Fruit fly (Drosophila melanogaster) whole organism, prepupa: ENCODE results near the gene CG9021.
A peak's percentile ranks its signal among the peaks of the same experiment; 100 is the strongest.

ENCODE experiments used
- CG10669 ChIP-seq: fragments of 200-800 bp; sonication (Bioruptor generic); optimal IDR thresholded peaks from 3 replicates; lab custom pipeline; 2018; ENCODE audit warnings: missing biosample characterization, mild to moderate bottlenecking, missing genetic modification characterization, moderate library complexity
- CG11294 ChIP-seq: fragments of 200-800 bp; sonication (Bioruptor generic); IDR thresholded peaks from 2 replicates; pipeline ENCODE4 v1.3.6; 2022; ENCODE audit warnings: missing biosample characterization, missing genetic modification characterization
- CG11902 ChIP-seq: fragments of 200-800 bp; sonication (Bioruptor generic); optimal IDR thresholded peaks from 3 replicates; lab custom pipeline; 2016; ENCODE audit warnings: missing biosample characterization, missing genetic modification characterization
- CG1621 ChIP-seq: fragments of 200-800 bp; sonication (Bioruptor generic); optimal IDR thresholded peaks from 3 replicates; lab custom pipeline; 2018; ENCODE audit warnings: missing biosample characterization, mild to moderate bottlenecking, missing genetic modification characterization
- CG16779 ChIP-seq: fragments of 200-800 bp; sonication (Bioruptor generic); optimal IDR thresholded peaks from 3 replicates; lab custom pipeline; 2017; ENCODE audit warnings: missing biosample characterization, mild to moderate bottlenecking, missing genetic modification characterization
- CG31627 ChIP-seq: fragments of 200-800 bp; sonication (Bioruptor generic); optimal IDR thresholded peaks from 3 replicates; lab custom pipeline; 2016; ENCODE audit warnings: missing biosample characterization, missing genetic modification characterization
- CG32006 ChIP-seq: fragments of 200-800 bp; sonication (Bioruptor generic); optimal IDR thresholded peaks from 3 replicates; lab custom pipeline; 2017; ENCODE audit warnings: missing biosample characterization, mild to moderate bottlenecking, missing genetic modification characterization
- CG3919 ChIP-seq: fragments of 200-800 bp; sonication (Bioruptor generic); optimal IDR thresholded peaks from 3 replicates; lab custom pipeline; 2016; ENCODE audit warnings: missing biosample characterization, missing genetic modification characterization
- CG6276 ChIP-seq: fragments of 200-800 bp; sonication (Bioruptor generic); optimal IDR thresholded peaks from 2 replicates; lab custom pipeline; 2017; ENCODE audit warnings: missing biosample characterization, mild to moderate bottlenecking, missing genetic modification characterization
- CG6792 ChIP-seq: fragments of 200-800 bp; sonication (Bioruptor generic); optimal IDR thresholded peaks from 3 replicates; lab custom pipeline; 2016; ENCODE audit warnings: missing biosample characterization, missing genetic modification characterization
- CG6808 ChIP-seq: fragments of 200-800 bp; sonication (Bioruptor generic); optimal IDR thresholded peaks from 3 replicates; lab custom pipeline; 2017; ENCODE audit warnings: missing biosample characterization, missing genetic modification characterization, mild to moderate bottlenecking, moderate library complexity, missing genetic modification reagents
- CG6854 ChIP-seq: fragments of 200-800 bp; sonication (Bioruptor generic); optimal IDR thresholded peaks from 2 replicates; lab custom pipeline; 2017; ENCODE audit warnings: missing biosample characterization, mild to moderate bottlenecking, missing genetic modification characterization
- CG7368 ChIP-seq: fragments of 200-800 bp; sonication (Bioruptor generic); optimal IDR thresholded peaks from 3 replicates; lab custom pipeline; 2016; ENCODE audit warnings: missing biosample characterization, missing genetic modification characterization
- CG8119 ChIP-seq: fragments of 200-800 bp; sonication (Bioruptor generic); IDR thresholded peaks from 3 replicates; pipeline ENCODE4 v1.3.6; 2022; ENCODE audit warnings: missing biosample characterization, missing genetic modification characterization
- CG8319 ChIP-seq: fragments of 200-800 bp; sonication (Bioruptor generic); optimal IDR thresholded peaks from 3 replicates; lab custom pipeline; 2016; ENCODE audit warnings: missing biosample characterization, missing genetic modification characterization
- CG8632 ChIP-seq: fragments of 200-800 bp; sonication (Bioruptor generic); optimal IDR thresholded peaks from 3 replicates; lab custom pipeline; 2016; ENCODE audit warnings: missing biosample characterization, missing genetic modification characterization
- CG9139 ChIP-seq: fragments of 200-800 bp; sonication (Bioruptor generic); optimal IDR thresholded peaks from 3 replicates; lab custom pipeline; 2017; ENCODE audit warnings: missing biosample characterization, mild to moderate bottlenecking, missing genetic modification characterization
- Eip75B ChIP-seq: fragments of 200-800 bp; sonication (Bioruptor generic); optimal IDR thresholded peaks from 3 replicates; lab custom pipeline; 2016; ENCODE audit warnings: missing biosample characterization, missing genetic modification characterization
- Eip93F ChIP-seq: fragments of 200-800 bp; sonication (Bioruptor generic); optimal IDR thresholded peaks from 2 replicates; lab custom pipeline; 2016; ENCODE audit warnings: missing biosample characterization, mild to moderate bottlenecking, missing genetic modification characterization
- Ets21C ChIP-seq: fragments of 200-800 bp; sonication (Bioruptor generic); optimal IDR thresholded peaks from 3 replicates; lab custom pipeline; 2016; ENCODE audit warnings: missing biosample characterization, missing genetic modification characterization
- Ets96B ChIP-seq: fragments of 200-800 bp; optimal IDR thresholded peaks from 2 replicates; lab custom pipeline; 2019; ENCODE audit warnings: missing biosample characterization, mild to moderate bottlenecking, missing genetic modification characterization, moderate library complexity
- Gug ChIP-seq: fragments of 200-800 bp; sonication (Bioruptor generic); IDR thresholded peaks from 2 replicates; pipeline ENCODE4 v1.3.6; 2022; ENCODE audit warnings: missing biosample characterization, missing genetic modification characterization
- Hr39 ChIP-seq: fragments of 200-800 bp; sonication (Bioruptor generic); optimal IDR thresholded peaks from 2 replicates; lab custom pipeline; 2016; ENCODE audit warnings: missing biosample characterization, missing genetic modification characterization
- Met ChIP-seq: fragments of 200-800 bp; sonication (Bioruptor generic); optimal IDR thresholded peaks from 3 replicates; lab custom pipeline; 2016; ENCODE audit warnings: missing biosample characterization, missing genetic modification characterization
- Smox ChIP-seq: fragments of 200-800 bp; sonication (Bioruptor generic); optimal IDR thresholded peaks from 3 replicates; lab custom pipeline; 2016; ENCODE audit warnings: missing biosample characterization, missing genetic modification characterization
- Sox15 ChIP-seq: fragments of 200-800 bp; sonication (Bioruptor generic); optimal IDR thresholded peaks from 3 replicates; lab custom pipeline; 2016; ENCODE audit warnings: missing biosample characterization, missing genetic modification characterization
- achi ChIP-seq: fragments of 200-800 bp; sonication (Bioruptor generic); optimal IDR thresholded peaks from 3 replicates; lab custom pipeline; 2016; ENCODE audit warnings: missing biosample characterization, missing genetic modification characterization
- acj6 ChIP-seq: fragments of 200-800 bp; sonication (Bioruptor generic); optimal IDR thresholded peaks from 3 replicates; lab custom pipeline; 2016; ENCODE audit warnings: missing biosample characterization, missing genetic modification characterization
- cyc ChIP-seq: fragments of 200-800 bp; sonication (Bioruptor generic); optimal IDR thresholded peaks from 3 replicates; lab custom pipeline; 2016; ENCODE audit warnings: missing biosample characterization, missing genetic modification characterization
- dac ChIP-seq: fragments of 200-800 bp; sonication (Bioruptor generic); optimal IDR thresholded peaks from 2 replicates; lab custom pipeline; 2017; ENCODE audit warnings: missing biosample characterization, mild to moderate bottlenecking, missing genetic modification characterization
- esn ChIP-seq: fragments of 200-800 bp; sonication (Bioruptor generic); optimal IDR thresholded peaks from 2 replicates; lab custom pipeline; 2016; ENCODE audit warnings: missing biosample characterization, mild to moderate bottlenecking, missing genetic modification characterization, moderate library complexity
- fd59A ChIP-seq: fragments of 200-800 bp; sonication (Bioruptor generic); optimal IDR thresholded peaks from 2 replicates; lab custom pipeline; 2017; ENCODE audit warnings: missing biosample characterization, mild to moderate bottlenecking, missing genetic modification characterization, missing genetic modification reagents
- fd85E ChIP-seq: fragments of 200-800 bp; sonication (Bioruptor generic); optimal IDR thresholded peaks from 3 replicates; lab custom pipeline; 2016; ENCODE audit warnings: missing biosample characterization, missing genetic modification characterization
- fkh ChIP-seq: fragments of 200-800 bp; sonication (Bioruptor generic); optimal IDR thresholded peaks from 3 replicates; lab custom pipeline; 2017; ENCODE audit warnings: missing biosample characterization, mild to moderate bottlenecking, missing genetic modification characterization, moderate library complexity
- lz ChIP-seq: fragments of 200-800 bp; sonication (Bioruptor generic); optimal IDR thresholded peaks from 3 replicates; lab custom pipeline; 2016; ENCODE audit warnings: missing biosample characterization, missing genetic modification characterization
- pdm3 ChIP-seq: fragments of 200-800 bp; sonication (Bioruptor generic); optimal IDR thresholded peaks from 3 replicates; lab custom pipeline; 2016; ENCODE audit warnings: missing biosample characterization, missing genetic modification characterization
- salr ChIP-seq, 2 experiments: fragments of 200-800 bp; sonication (Bioruptor generic); optimal IDR thresholded peaks; 3 replicates each; lab custom pipeline; 2016 to 2018; ENCODE audit warnings: missing biosample characterization in 2 of 2, missing genetic modification characterization in 2 of 2, mild to moderate bottlenecking in 1 of 2
- spab ChIP-seq: fragments of 200-800 bp; sonication (Bioruptor generic); optimal IDR thresholded peaks from 2 replicates; lab custom pipeline; 2017; ENCODE audit warnings: missing biosample characterization, mild to moderate bottlenecking, missing genetic modification characterization, missing genetic modification reagents
- ss ChIP-seq, 2 experiments: fragments of 200-800 bp; sonication (Bioruptor generic); optimal IDR thresholded peaks; 2 replicates in 1 of 2; 3 replicates in 1 of 2; lab custom pipeline; 2017 to 2018; ENCODE audit warnings: mild to moderate bottlenecking in 2 of 2, missing biosample characterization in 2 of 2, missing genetic modification characterization in 2 of 2, moderate library complexity in 1 of 2
- topi ChIP-seq: fragments of 200-800 bp; sonication (Bioruptor generic); optimal IDR thresholded peaks from 3 replicates; lab custom pipeline; 2016; ENCODE audit warnings: missing biosample characterization, missing genetic modification characterization
- vri ChIP-seq: fragments of 200-800 bp; sonication (Bioruptor generic); optimal IDR thresholded peaks from 3 replicates; lab custom pipeline; 2016; ENCODE audit warnings: missing biosample characterization, mild to moderate bottlenecking, missing genetic modification characterization

The CG9021 gene

dm6 chr2L:5906893-5907850 lies 2.7 kb upstream of the CG9021 start, which contains the start of gene bchs (continued):
- TF ChIP-seq CG6854: no peak
- TF ChIP-seq CG31627 (GFP tag; lab: Kevin White, UChicago): peak; percentile 62
- TF ChIP-seq CG8319 (GFP tag; lab: Kevin White, UChicago): no peak
- TF ChIP-seq CG1621 (tag; lab: Kevin White, UChicago): no peak
- no peak for TF ChIP-seq Gug
- TF ChIP-seq achi: peak; percentile 7
- TF ChIP-seq fd59A (GFP tag; lab: Kevin White, UChicago): no peak
- no peak for TF ChIP-seq CG9139 (GFP tag; lab: Kevin White, UChicago)
- peak; percentile 24 for TF ChIP-seq topi (GFP tag; lab: Kevin White, UChicago)
- no peak for TF ChIP-seq spab (GFP tag; lab: Kevin White, UChicago)
- no peak for TF ChIP-seq CG3919
- no peak for TF ChIP-seq Smox (GFP tag; lab: Kevin White, UChicago)
- TF ChIP-seq Eip93F (GFP tag; lab: Kevin White, UChicago): no peak
- TF ChIP-seq Hr39 (GFP tag; lab: Kevin White, UChicago): no peak
- no peak for TF ChIP-seq dac (GFP tag; lab: Kevin White, UChicago)
- TF ChIP-seq ss (GFP tag; optimal IDR thresholded peaks at IDR 0.05; lab: Kevin White, UChicago): no peak
- no peak for TF ChIP-seq CG6808
- peak in 1 of 2 experiments; percentile 26 for TF ChIP-seq salr (GFP tag; optimal IDR thresholded peaks at IDR 0.05; lab: Kevin White, UChicago)
- TF ChIP-seq lz (GFP tag; lab: Kevin White, UChicago): peak; percentile 25
- peak; percentile 100 for TF ChIP-seq fkh (GFP tag; lab: Kevin White, UChicago)
- TF ChIP-seq Eip75B (GFP tag; lab: Kevin White, UChicago): peak; percentile 12
- TF ChIP-seq CG16779 (tag; lab: Kevin White, UChicago): peak; percentile 11
- TF ChIP-seq pdm3 (GFP tag; lab: Kevin White, UChicago): no peak
- TF ChIP-seq CG7368 (GFP tag; lab: Kevin White, UChicago): no peak
- no peak for TF ChIP-seq CG11294 (GFP tag; lab: Robert Waterston, UW)
- TF ChIP-seq fd85E: no peak
- no peak for TF ChIP-seq CG8632
- TF ChIP-seq Ets21C (GFP tag; lab: Kevin White, UChicago): no peak
- no peak for TF ChIP-seq CG6792
- TF ChIP-seq Ets96B (tag; lab: Kevin White, UChicago): no peak
- no peak for TF ChIP-seq acj6
- no peak for TF ChIP-seq CG32006 (GFP tag; lab: Kevin White, UChicago)
- TF ChIP-seq CG6276 (GFP tag; lab: Kevin White, UChicago): peak; percentile 78
- no peak for TF ChIP-seq Met (GFP tag; lab: Kevin White, UChicago)
- TF ChIP-seq Sox15 (GFP tag; lab: Kevin White, UChicago): no peak
- TF ChIP-seq vri (GFP tag; lab: Kevin White, UChicago): peak; percentile 73
- TF ChIP-seq cyc (GFP tag; lab: Kevin White, UChicago): peak; percentile 3
- TF ChIP-seq CG10669 (GFP tag; lab: Kevin White, UChicago): no peak
- TF ChIP-seq esn (GFP tag; lab: Kevin White, UChicago): peak; percentile 5
- TF ChIP-seq CG11902 (GFP tag; lab: Kevin White, UChicago): no peak
- 0 out of 3 replicates have a peak, but pooled peaks have one; percentile 42 for TF ChIP-seq CG8119 (GFP tag; lab: Robert Waterston, UW)
